Fruit fly (Drosophila melanogaster): ENCODE data around the gene CG6836.
A peak's percentile ranks its signal among the peaks of the same experiment; 100 is the strongest.

Gene CG6836

DNA sequence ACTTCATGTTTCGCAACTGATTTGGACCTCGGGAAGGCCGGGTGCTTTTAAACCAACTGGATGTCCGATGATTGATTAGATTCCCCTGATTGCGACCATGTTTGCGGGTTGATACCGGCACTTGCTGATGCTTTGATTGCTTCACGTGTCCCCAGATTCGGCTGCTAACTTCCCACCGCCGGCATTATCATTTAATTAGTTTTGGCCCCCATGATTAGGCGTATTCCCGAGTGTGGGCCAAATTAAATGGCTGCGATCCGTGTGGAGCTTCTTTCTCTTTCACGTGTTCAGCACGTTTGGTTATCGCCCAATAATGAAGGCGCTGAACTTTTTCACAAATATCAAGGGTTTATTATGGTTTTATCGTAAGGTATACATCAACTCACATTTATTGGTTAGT, 28.3 kb upstream of the CG6836 start, which contains the start of gene CG3819:
TSS of gene CG3819 (minus strand) at position 23 of the 400 bp plus-strand sequence.
- TF ChIP-seq cwo (GFP tag; optimal IDR thresholded peaks at IDR 0.05) = peak; percentile 94
- TF ChIP-seq zen (tag; optimal IDR thresholded peaks at IDR 0.05) = no peak
- TF ChIP-seq exex (tag; optimal IDR thresholded peaks at IDR 0.05) = peak; percentile 83
- peak; percentile 71 for TF ChIP-seq mirr (GFP tag; optimal IDR thresholded peaks at IDR 0.05)
- peak; percentile 82 for TF ChIP-seq grn (GFP tag; optimal IDR thresholded peaks at IDR 0.05)
- TF ChIP-seq HmgD (GFP tag; optimal IDR thresholded peaks at IDR 0.05) = no peak
- TF ChIP-seq CG14965 (GFP tag; optimal IDR thresholded peaks at IDR 0.05; ENCODE audit: borderline replicate concordance) = no peak
- peak; percentile 4 for TF ChIP-seq CG18599 (GFP tag; optimal IDR thresholded peaks at IDR 0.05)

- TF ChIP-seq CG11723 (GFP tag; optimal IDR thresholded peaks at IDR 0.05) (no peak), Nf-YA (GFP tag; IDR thresholded peaks at IDR 0.05) (no peak), kay (GFP tag; optimal IDR thresholded peaks at IDR 0.05) (no peak), CG10462 (GFP tag; optimal IDR thresholded peaks at IDR 0.05) (no peak), Fer3 (tag; optimal IDR thresholded peaks at IDR 0.05) (no peak), Med (GFP tag) (no peak), sens (GFP tag) (no peak), sisA (GFP tag; IDR thresholded peaks at IDR 0.05) (no peak), Fer2 (tag; optimal IDR thresholded peaks at IDR 0.05) (no peak), Lim3 (GFP tag; IDR thresholded peaks at IDR 0.05) (no peak), ind (GFP tag; optimal IDR thresholded peaks at IDR 0.05) (no peak), CG14441 (GFP tag; IDR thresholded peaks at IDR 0.05) (no peak), CG8924 (tag; optimal IDR thresholded peaks at IDR 0.05) (no peak), NC2α (GFP tag; optimal IDR thresholded peaks at IDR 0.05) (no peak), CG11398 (GFP tag; optimal IDR thresholded peaks at IDR 0.05) (no peak), D19B (GFP tag; optimal IDR thresholded peaks at IDR 0.05) (no peak)
These were observed 25.6 kb upstream of the CG6836 start, which contains the start of gene CG43049 for dm6 chr3L:18924790-18925189. CG43049 (plus strand) TSS chr3L:18925090.

DNA sequence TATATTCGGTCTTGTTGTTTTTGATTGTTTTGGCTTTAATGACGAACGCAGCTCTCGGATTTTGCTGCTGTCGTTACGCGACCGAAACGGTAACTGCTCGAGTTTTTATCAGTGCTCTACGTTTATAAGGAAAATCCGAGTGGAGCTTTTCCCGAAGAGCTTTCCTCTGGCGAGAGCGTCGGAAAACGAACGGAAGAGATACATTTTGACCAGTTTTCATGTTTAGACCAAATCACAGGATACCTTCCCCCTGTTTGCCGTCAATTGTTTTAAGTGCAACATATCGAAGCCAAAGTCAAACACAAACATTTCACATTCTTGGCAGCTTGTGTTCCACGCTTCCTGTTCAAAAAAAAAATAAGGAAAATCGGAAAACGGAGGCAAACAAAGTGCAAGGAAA, 4.5 kb upstream of the CG6836 start, which contains the start of gene CG32204:
TSS of gene CG32204 (minus strand) at position 101 of the 400 bp plus-strand sequence.
- TF ChIP-seq abd-A (tag; optimal IDR thresholded peaks at IDR 0.05) (peak; percentile 23), scrt (GFP tag; optimal IDR thresholded peaks at IDR 0.05) (peak; percentile 46), sqz (GFP tag; optimal IDR thresholded peaks at IDR 0.05) (no peak), Deaf1 (tag; optimal IDR thresholded peaks at IDR 0.05) (peak; percentile 82), Ets65A (GFP tag) (peak; percentile 82), GATAe (GFP tag; conservative IDR thresholded peaks at IDR 0.05) (no peak), chinmo (GFP tag; IDR thresholded peaks at IDR 0.05; ENCODE audit: partially characterized antibody) (0 out of 4 replicates have a peak, but pooled peaks have one; percentile 24)

DNA sequence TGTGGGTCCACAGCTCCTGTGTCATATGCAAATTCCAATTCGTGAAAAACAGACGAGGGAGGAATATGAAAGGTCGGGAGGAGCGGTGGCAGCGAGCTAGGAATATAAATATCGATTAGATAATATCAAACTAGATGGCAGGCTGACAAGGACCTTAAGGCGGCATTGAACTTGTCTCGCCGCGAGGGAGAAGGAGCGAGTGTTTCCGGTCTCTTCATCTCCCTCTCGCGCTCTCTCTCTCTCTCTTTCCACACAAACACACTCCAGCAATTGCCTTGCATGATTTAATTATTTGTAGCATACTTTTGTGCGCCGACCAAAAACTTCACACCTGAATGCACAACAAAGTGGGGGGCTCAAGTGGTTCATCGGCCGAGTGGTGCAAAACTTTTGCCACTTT, 3.5 kb upstream of the CG6836 start:
- TF ChIP-seq CG2875 (GFP tag; optimal IDR thresholded peaks at IDR 0.05) (peak; percentile 19), ttk (GFP tag; IDR thresholded peaks at IDR 0.05) (0 out of 2 replicates have a peak, but pooled peaks have one; percentile 18), ken (GFP tag; IDR thresholded peaks at IDR 0.05) (0 out of 3 replicates have a peak, but pooled peaks have one; percentile 8), Awh (GFP tag; IDR thresholded peaks at IDR 0.05) (no peak), CG6254 (GFP tag; optimal IDR thresholded peaks at IDR 0.05) (no peak), fd64A (GFP tag; optimal IDR thresholded peaks at IDR 0.05) (no peak), Ets97D (GFP tag; optimal IDR thresholded peaks at IDR 0.05) (peak; percentile 81), CG11456 (GFP tag; IDR thresholded peaks at IDR 0.05) (0 out of 3 replicates have a peak, but pooled peaks have one; percentile 41), Camta (GFP tag; optimal IDR thresholded peaks at IDR 0.05) (no peak), CTCF (GFP tag; optimal IDR thresholded peaks at IDR 0.05) (peak; percentile 15), Rfx (GFP tag; IDR thresholded peaks at IDR 0.05) (peak; percentile 25; the same call in 1 of the 2 replicates), onecut (GFP tag; IDR thresholded peaks at IDR 0.05) (peak; percentile 47), Jarid2 (GFP tag; optimal IDR thresholded peaks at IDR 0.05) (peak; percentile 2), bcd (GFP tag; optimal IDR thresholded peaks at IDR 0.05) (peak; percentile 11), CG18262 (tag; optimal IDR thresholded peaks at IDR 0.05) (no peak), z (GFP tag; IDR thresholded peaks at IDR 0.05) (0 out of 3 replicates have a peak, but pooled peaks have one; percentile 17), stc (GFP tag; IDR thresholded peaks at IDR 0.05) (0 out of 2 replicates have a peak, but pooled peaks have one; percentile 28), vnd (GFP tag; IDR thresholded peaks at IDR 0.05; ENCODE audit: partially characterized antibody) (no peak)
